Fruit fly (Drosophila melanogaster): ENCODE measurements around the gene Ciz1.

dm6 chr3L:9840710-9841109 lies 23.7 kb upstream of the Ciz1 start:
- TF ChIP-seq usp (GFP tag; optimal IDR thresholded peaks at IDR 0.05) (no peak), GATAd (GFP tag; optimal IDR thresholded peaks at IDR 0.05) (no peak), jim (GFP tag; optimal IDR thresholded peaks at IDR 0.05) (no peak), br (GFP tag; optimal IDR thresholded peaks at IDR 0.05) (no peak), fru (GFP tag; optimal IDR thresholded peaks at IDR 0.05) (no peak), pan (optimal IDR thresholded peaks at IDR 0.05) (no peak), OdsH (GFP tag; optimal IDR thresholded peaks at IDR 0.05) (no peak), h (GFP tag; optimal IDR thresholded peaks at IDR 0.05) (no peak), Myc (optimal IDR thresholded peaks at IDR 0.05) (no peak), Hr78 (GFP tag; optimal IDR thresholded peaks at IDR 0.05) (no peak), rgr (GFP tag; optimal IDR thresholded peaks at IDR 0.05) (no peak), Rel (GFP tag; optimal IDR thresholded peaks at IDR 0.05) (no peak), Rel (tag; optimal IDR thresholded peaks at IDR 0.05) (no peak), Mio (GFP tag; optimal IDR thresholded peaks at IDR 0.05) (no peak)

Data from whole organism, wandering third instar larva.